Fruit fly (Drosophila melanogaster) whole organism, prepupa: Measurements from ENCODE around the gene Mgat2.

Experiments used
- Blimp-1 ChIP-seq: fragments of 200-800 bp; sonication (Bioruptor generic); optimal IDR thresholded peaks from 3 replicates; lab custom pipeline; 2017; ENCODE audit warnings: missing biosample characterization, missing genetic modification characterization, mild to moderate bottlenecking, moderate library complexity, missing genetic modification reagents
- CG10631 ChIP-seq: fragments of 200-800 bp; sonication (Bioruptor generic); optimal IDR thresholded peaks from 2 replicates; lab custom pipeline; 2016; ENCODE audit warnings: missing biosample characterization, missing genetic modification characterization
- CG10669 ChIP-seq: fragments of 200-800 bp; sonication (Bioruptor generic); optimal IDR thresholded peaks from 3 replicates; lab custom pipeline; 2018; ENCODE audit warnings: missing biosample characterization, mild to moderate bottlenecking, missing genetic modification characterization, moderate library complexity
- CG11294 ChIP-seq: fragments of 200-800 bp; sonication (Bioruptor generic); IDR thresholded peaks from 2 replicates; pipeline ENCODE4 v1.3.6; 2022; ENCODE audit warnings: missing biosample characterization, missing genetic modification characterization
- CG15336 ChIP-seq: fragments of 200-800 bp; sonication (Bioruptor generic); IDR thresholded peaks from 2 replicates; pipeline ENCODE4 v1.3.6; 2022; ENCODE audit warnings: missing biosample characterization, missing genetic modification characterization
- CG1621 ChIP-seq: fragments of 200-800 bp; sonication (Bioruptor generic); optimal IDR thresholded peaks from 3 replicates; lab custom pipeline; 2018; ENCODE audit warnings: missing biosample characterization, mild to moderate bottlenecking, missing genetic modification characterization
- CG16779 ChIP-seq: fragments of 200-800 bp; sonication (Bioruptor generic); optimal IDR thresholded peaks from 3 replicates; lab custom pipeline; 2017; ENCODE audit warnings: missing biosample characterization, mild to moderate bottlenecking, missing genetic modification characterization
- CG3032 ChIP-seq: fragments of 200-800 bp; optimal IDR thresholded peaks from 2 replicates; lab custom pipeline; 2019; ENCODE audit warnings: missing biosample characterization, mild to moderate bottlenecking, missing genetic modification characterization, moderate library complexity
- CG31627 ChIP-seq: fragments of 200-800 bp; sonication (Bioruptor generic); optimal IDR thresholded peaks from 3 replicates; lab custom pipeline; 2016; ENCODE audit warnings: missing biosample characterization, missing genetic modification characterization
- CG3919 ChIP-seq: fragments of 200-800 bp; sonication (Bioruptor generic); optimal IDR thresholded peaks from 3 replicates; lab custom pipeline; 2016; ENCODE audit warnings: missing biosample characterization, missing genetic modification characterization
- CG6163 ChIP-seq: fragments of 200-800 bp; sonication (Bioruptor generic); IDR thresholded peaks from 3 replicates; pipeline ENCODE4 v1.3.6; 2022; ENCODE audit warnings: missing biosample characterization, missing genetic modification characterization
- CG6276 ChIP-seq: fragments of 200-800 bp; sonication (Bioruptor generic); optimal IDR thresholded peaks from 2 replicates; lab custom pipeline; 2017; ENCODE audit warnings: missing biosample characterization, mild to moderate bottlenecking, missing genetic modification characterization
- CG6808 ChIP-seq: fragments of 200-800 bp; sonication (Bioruptor generic); optimal IDR thresholded peaks from 3 replicates; lab custom pipeline; 2017; ENCODE audit warnings: missing biosample characterization, missing genetic modification characterization, mild to moderate bottlenecking, moderate library complexity, missing genetic modification reagents
- CG6854 ChIP-seq: fragments of 200-800 bp; sonication (Bioruptor generic); optimal IDR thresholded peaks from 2 replicates; lab custom pipeline; 2017; ENCODE audit warnings: missing biosample characterization, mild to moderate bottlenecking, missing genetic modification characterization
- CG8119 ChIP-seq: fragments of 200-800 bp; sonication (Bioruptor generic); IDR thresholded peaks from 3 replicates; pipeline ENCODE4 v1.3.6; 2022; ENCODE audit warnings: missing biosample characterization, missing genetic modification characterization
- CG8319 ChIP-seq: fragments of 200-800 bp; sonication (Bioruptor generic); optimal IDR thresholded peaks from 3 replicates; lab custom pipeline; 2016; ENCODE audit warnings: missing biosample characterization, missing genetic modification characterization
- CG8632 ChIP-seq: fragments of 200-800 bp; sonication (Bioruptor generic); optimal IDR thresholded peaks from 3 replicates; lab custom pipeline; 2016; ENCODE audit warnings: missing biosample characterization, missing genetic modification characterization
- Eip75B ChIP-seq: fragments of 200-800 bp; sonication (Bioruptor generic); optimal IDR thresholded peaks from 3 replicates; lab custom pipeline; 2016; ENCODE audit warnings: missing biosample characterization, missing genetic modification characterization
- Eip78C ChIP-seq: fragments of 200-800 bp; sonication (Bioruptor generic); peaks from one replicate; lab custom pipeline; 2016; ENCODE audit warnings: missing biosample characterization, missing genetic modification characterization
- Eip93F ChIP-seq: fragments of 200-800 bp; sonication (Bioruptor generic); optimal IDR thresholded peaks from 2 replicates; lab custom pipeline; 2016; ENCODE audit warnings: missing biosample characterization, mild to moderate bottlenecking, missing genetic modification characterization
- Ets21C ChIP-seq: fragments of 200-800 bp; sonication (Bioruptor generic); optimal IDR thresholded peaks from 3 replicates; lab custom pipeline; 2016; ENCODE audit warnings: missing biosample characterization, missing genetic modification characterization
- Ets96B ChIP-seq: fragments of 200-800 bp; optimal IDR thresholded peaks from 2 replicates; lab custom pipeline; 2019; ENCODE audit warnings: missing biosample characterization, mild to moderate bottlenecking, missing genetic modification characterization, moderate library complexity
- Gug ChIP-seq: fragments of 200-800 bp; sonication (Bioruptor generic); IDR thresholded peaks from 2 replicates; pipeline ENCODE4 v1.3.6; 2022; ENCODE audit warnings: missing biosample characterization, missing genetic modification characterization
- Hr38 ChIP-seq: sonication (Bioruptor generic); optimal IDR thresholded peaks from 2 replicates; lab custom pipeline; 2016; ENCODE audit warnings: missing biosample characterization, missing genetic modification characterization
- Hr39 ChIP-seq: fragments of 200-800 bp; sonication (Bioruptor generic); optimal IDR thresholded peaks from 2 replicates; lab custom pipeline; 2016; ENCODE audit warnings: missing biosample characterization, missing genetic modification characterization
- Hr4 ChIP-seq: fragments of 200-800 bp; sonication (Bioruptor generic); optimal IDR thresholded peaks from 3 replicates; lab custom pipeline; 2016; ENCODE audit warnings: missing biosample characterization, missing genetic modification characterization
- Lpt ChIP-seq: fragments of 200-800 bp; sonication (Bioruptor generic); optimal IDR thresholded peaks from 3 replicates; lab custom pipeline; 2016; ENCODE audit warnings: missing biosample characterization, missing genetic modification characterization
- Met ChIP-seq: fragments of 200-800 bp; sonication (Bioruptor generic); optimal IDR thresholded peaks from 3 replicates; lab custom pipeline; 2016; ENCODE audit warnings: missing biosample characterization, missing genetic modification characterization
- Sox102F ChIP-seq: fragments of 200-800 bp; sonication (Bioruptor generic); optimal IDR thresholded peaks from 2 replicates; lab custom pipeline; 2016; ENCODE audit warnings: missing biosample characterization, mild to moderate bottlenecking, missing genetic modification characterization
- Sox14 ChIP-seq: fragments of 200-800 bp; sonication (Bioruptor generic); optimal IDR thresholded peaks from 3 replicates; lab custom pipeline; 2016; ENCODE audit warnings: missing biosample characterization, missing genetic modification characterization
- achi ChIP-seq: fragments of 200-800 bp; sonication (Bioruptor generic); optimal IDR thresholded peaks from 3 replicates; lab custom pipeline; 2016; ENCODE audit warnings: missing biosample characterization, missing genetic modification characterization
- acj6 ChIP-seq: fragments of 200-800 bp; sonication (Bioruptor generic); optimal IDR thresholded peaks from 3 replicates; lab custom pipeline; 2016; ENCODE audit warnings: missing biosample characterization, missing genetic modification characterization
- cyc ChIP-seq: fragments of 200-800 bp; sonication (Bioruptor generic); optimal IDR thresholded peaks from 3 replicates; lab custom pipeline; 2016; ENCODE audit warnings: missing biosample characterization, missing genetic modification characterization
- dac ChIP-seq: fragments of 200-800 bp; sonication (Bioruptor generic); optimal IDR thresholded peaks from 2 replicates; lab custom pipeline; 2017; ENCODE audit warnings: missing biosample characterization, mild to moderate bottlenecking, missing genetic modification characterization
- dsx ChIP-seq: fragments of 200-800 bp; optimal IDR thresholded peaks from 3 replicates; lab custom pipeline; 2019; ENCODE audit warnings: missing biosample characterization, mild to moderate bottlenecking, missing genetic modification characterization, moderate library complexity; ENCODE audit not compliant: poor library complexity, severe bottlenecking
- fd85E ChIP-seq: fragments of 200-800 bp; sonication (Bioruptor generic); optimal IDR thresholded peaks from 3 replicates; lab custom pipeline; 2016; ENCODE audit warnings: missing biosample characterization, missing genetic modification characterization
- fkh ChIP-seq: fragments of 200-800 bp; sonication (Bioruptor generic); optimal IDR thresholded peaks from 3 replicates; lab custom pipeline; 2017; ENCODE audit warnings: missing biosample characterization, mild to moderate bottlenecking, missing genetic modification characterization, moderate library complexity
- lz ChIP-seq: fragments of 200-800 bp; sonication (Bioruptor generic); optimal IDR thresholded peaks from 3 replicates; lab custom pipeline; 2016; ENCODE audit warnings: missing biosample characterization, missing genetic modification characterization
- net ChIP-seq: fragments of 200-800 bp; sonication (Bioruptor generic); optimal IDR thresholded peaks from 3 replicates; lab custom pipeline; 2016; ENCODE audit warnings: missing biosample characterization, missing genetic modification characterization
- salr ChIP-seq, 2 experiments: fragments of 200-800 bp; sonication (Bioruptor generic); optimal IDR thresholded peaks; 3 replicates each; lab custom pipeline; 2016 to 2018; ENCODE audit warnings: missing biosample characterization in 2 of 2, missing genetic modification characterization in 2 of 2, mild to moderate bottlenecking in 1 of 2
- spab ChIP-seq: fragments of 200-800 bp; sonication (Bioruptor generic); optimal IDR thresholded peaks from 2 replicates; lab custom pipeline; 2017; ENCODE audit warnings: missing biosample characterization, mild to moderate bottlenecking, missing genetic modification characterization, missing genetic modification reagents
- svp ChIP-seq: fragments of 200-800 bp; sonication (Bioruptor generic); peaks from one replicate; lab custom pipeline; 2016; ENCODE audit warnings: missing biosample characterization, missing genetic modification characterization
- topi ChIP-seq: fragments of 200-800 bp; sonication (Bioruptor generic); optimal IDR thresholded peaks from 3 replicates; lab custom pipeline; 2016; ENCODE audit warnings: missing biosample characterization, missing genetic modification characterization

Mgat2 gene

DNA sequence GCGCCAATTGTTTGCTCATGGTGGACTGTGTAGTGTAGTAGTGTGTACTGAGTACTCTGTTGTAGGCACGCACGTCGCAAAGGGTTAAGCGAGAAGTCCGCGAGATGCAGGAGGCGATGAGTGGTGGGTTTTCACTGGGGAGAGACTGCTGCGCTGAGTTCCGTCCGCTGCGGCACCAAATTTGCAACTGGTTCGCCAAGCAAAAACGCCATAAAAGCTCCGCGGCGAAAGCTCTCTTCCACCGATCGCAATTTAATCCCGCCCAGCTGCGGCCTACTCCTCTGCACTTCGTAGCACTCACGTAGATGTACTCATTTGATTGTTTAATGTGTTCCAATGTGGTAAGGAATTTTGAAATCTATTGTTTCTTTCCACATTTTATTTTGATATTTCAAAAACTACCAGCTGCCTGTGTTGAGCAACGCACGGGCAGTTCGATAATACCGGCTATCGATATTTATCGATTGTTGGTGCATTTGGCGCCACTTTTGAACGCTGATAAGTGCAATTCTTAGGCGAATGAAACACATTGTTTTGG is 7.0 kb downstream of the Mgat2 start, which contains the start of gene CG7920 (continued):
- TF ChIP-seq Sox14 (no peak), Hr4 (GFP tag; lab: Kevin White, UChicago) (no peak), CG8632 (GFP tag; lab: Kevin White, UChicago) (no peak), CG15336 (GFP tag; lab: Robert Waterston, UW) (peak; percentile 46; the same call in 1 of the 2 replicates), CG31627 (GFP tag; lab: Kevin White, UChicago) (peak; percentile 10), acj6 (GFP tag; lab: Kevin White, UChicago) (no peak), CG11294 (no peak), fkh (peak; percentile 7), Eip93F (GFP tag; lab: Kevin White, UChicago) (no peak), Hr39 (GFP tag; lab: Kevin White, UChicago) (no peak), CG16779 (peak; percentile 52), Blimp-1 (GFP tag; lab: Kevin White, UChicago) (no peak), CG10631 (GFP tag; lab: Kevin White, UChicago) (no peak), CG6854 (GFP tag; lab: Kevin White, UChicago) (peak; percentile 73), spab (GFP tag; lab: Kevin White, UChicago) (no peak), Ets96B (tag; lab: Kevin White, UChicago) (no peak), CG1621 (peak; percentile 61), svp (GFP tag; lab: Kevin White, UChicago) (peak; percentile 44), Gug (GFP tag; lab: Robert Waterston, UW) (no peak), dac (no peak), net (GFP tag; lab: Kevin White, UChicago) (peak; percentile 45), CG6808 (peak; percentile 31)

DNA sequence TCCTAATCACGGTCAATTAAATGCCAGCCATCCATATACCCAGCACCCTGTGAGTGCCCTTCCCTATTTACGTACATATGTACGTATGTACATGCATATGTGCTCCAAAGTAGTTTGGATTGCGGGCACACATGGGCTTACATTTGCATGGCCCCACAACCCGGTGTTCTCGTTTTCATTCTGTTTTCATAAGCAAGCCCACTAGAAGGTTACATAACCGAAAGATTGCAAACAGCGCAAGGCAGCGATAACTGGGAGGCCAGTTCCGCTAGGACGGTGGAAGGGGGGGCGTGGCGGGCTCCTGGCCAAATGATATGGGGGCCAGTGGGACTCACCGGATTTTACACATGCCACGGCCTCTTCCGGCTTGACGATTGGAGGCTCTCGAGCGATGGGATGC is 7.5 kb downstream of the Mgat2 start:
- TF ChIP-seq Ets21C (GFP tag; lab: Kevin White, UChicago) (no peak), dac (no peak), Hr38 (GFP tag; lab: Kevin White, UChicago) (no peak), CG8319 (no peak), acj6 (GFP tag; lab: Kevin White, UChicago) (no peak), CG6854 (GFP tag; lab: Kevin White, UChicago) (no peak), CG3032 (tag; lab: Kevin White, UChicago) (no peak), Sox102F (no peak), CG6163 (GFP tag; lab: Robert Waterston, UW) (no peak), cyc (GFP tag; lab: Kevin White, UChicago) (no peak), fd85E (GFP tag; lab: Kevin White, UChicago) (no peak), CG11294 (no peak), lz (GFP tag; lab: Kevin White, UChicago) (no peak), CG6276 (GFP tag; lab: Kevin White, UChicago) (no peak), Blimp-1 (GFP tag; lab: Kevin White, UChicago) (no peak), Eip75B (no peak)

dm6 chr3R:30013909-30014308 is 8.1 kb downstream of the Mgat2 start:
- TF ChIP-seq dsx (GFP tag; lab: Kevin White, UChicago) (peak; percentile 72), Sox14 (peak; percentile 6), CG6163 (GFP tag; lab: Robert Waterston, UW) (no peak; the same call in 2 of the 3 replicates), CG6808 (peak; percentile 88), CG8119 (peak; percentile 47; the same call in 2 of the 3 replicates), CG3919 (GFP tag; lab: Kevin White, UChicago) (peak; percentile 59), salr (GFP tag; optimal IDR thresholded peaks at IDR 0.05; lab: Kevin White, UChicago) (peak in 1 of 2 experiments; percentile 16), net (GFP tag; lab: Kevin White, UChicago) (peak; percentile 50), Hr38 (GFP tag; lab: Kevin White, UChicago) (no peak), Hr4 (GFP tag; lab: Kevin White, UChicago) (no peak), fd85E (GFP tag; lab: Kevin White, UChicago) (no peak), CG6854 (GFP tag; lab: Kevin White, UChicago) (peak; percentile 85), CG10631 (GFP tag; lab: Kevin White, UChicago) (no peak), topi (GFP tag; lab: Kevin White, UChicago) (peak; percentile 36), CG10669 (peak; percentile 67), cyc (GFP tag; lab: Kevin White, UChicago) (no peak), CG8319 (peak; percentile 18), Eip75B (no peak), Ets96B (tag; lab: Kevin White, UChicago) (peak; percentile 46), Met (GFP tag; lab: Kevin White, UChicago) (peak; percentile 7), CG3032 (tag; lab: Kevin White, UChicago) (no peak), Eip93F (GFP tag; lab: Kevin White, UChicago) (peak; percentile 2), Eip78C (GFP tag; lab: Kevin White, UChicago) (peak; percentile 71), CG15336 (GFP tag; lab: Robert Waterston, UW) (peak; percentile 40; the same call in 1 of the 2 replicates), Blimp-1 (GFP tag; lab: Kevin White, UChicago) (peak; percentile 5), CG11294 (no peak), CG16779 (peak; percentile 75), svp (GFP tag; lab: Kevin White, UChicago) (peak; percentile 77), achi (GFP tag; lab: Kevin White, UChicago) (peak; percentile 18), Lpt (GFP tag; lab: Kevin White, UChicago) (peak; percentile 16), spab (GFP tag; lab: Kevin White, UChicago) (peak; percentile 77), CG6276 (GFP tag; lab: Kevin White, UChicago) (peak; percentile 86)
